Worm (Caenorhabditis elegans) whole organism, L1 larva: ENCODE measurements around the gene C15C8.5.

Experiments used
- C04F5.9 ChIP-seq: sonication (generic microtip); optimal IDR thresholded peaks from 2 replicates; lab custom pipeline; 2016; ENCODE audit warnings: missing genetic modification characterization, missing compliant biosample characterization
- aha-1 ChIP-seq: fragments of 150-350 bp; optimal IDR thresholded peaks from 2 replicates; lab custom pipeline; 2014; ENCODE audit warnings: missing biosample characterization, missing genetic modification characterization
- alr-1 ChIP-seq: fragments of 200-800 bp; sonication (Bioruptor generic); optimal IDR thresholded peaks from 2 replicates; lab custom pipeline; 2018; ENCODE audit warnings: borderline replicate concordance, mild to moderate bottlenecking, missing genetic modification characterization, missing compliant biosample characterization
- blmp-1 ChIP-seq: fragments of 150-350 bp; optimal IDR thresholded peaks from 2 replicates; lab custom pipeline; 2014; ENCODE audit warnings: missing biosample characterization, missing genetic modification characterization
- ceh-82 ChIP-seq, 3 experiments: fragments of 150-350 bp in 1 of 3; sonication (generic microtip) in 2 of 3; optimal IDR thresholded peaks; 2 replicates each; lab custom pipeline; 2014 to 2017; ENCODE audit warnings: missing biosample characterization in 3 of 3, missing genetic modification characterization in 3 of 3
- dpl-1 ChIP-seq, 3 experiments: fragments of 150-350 bp in 2 of 3; sonication (generic microtip) in 1 of 3; optimal IDR thresholded peaks; 2 replicates each; lab custom pipeline; 2014 to 2017; ENCODE audit warnings: missing biosample characterization in 3 of 3, missing genetic modification characterization in 3 of 3, missing genetic modification reagents in 3 of 3
- dsc-1 ChIP-seq: sonication (generic microtip); optimal IDR thresholded peaks from 2 replicates; lab custom pipeline; 2016; ENCODE audit warnings: mild to moderate bottlenecking, missing genetic modification characterization, missing compliant biosample characterization
- elt-2 ChIP-seq: sonication (generic microtip); optimal IDR thresholded peaks from 2 replicates; lab custom pipeline; 2016; ENCODE audit warnings: missing genetic modification characterization, mild to moderate bottlenecking, inconsistent platforms, missing compliant biosample characterization, missing genetic modification reagents
- elt-3 ChIP-seq, 6 experiments: fragments of 150-350 bp in 1 of 6; sonication (generic microtip); optimal IDR thresholded peaks; 2 replicates each; lab custom pipeline; 2017 to 2018; ENCODE audit warnings: missing biosample characterization in 6 of 6, missing genetic modification characterization in 6 of 6, inconsistent platforms in 1 of 6
- fkh-10 ChIP-seq: sonication (generic microtip); optimal IDR thresholded peaks from 2 replicates; lab custom pipeline; 2017; ENCODE audit warnings: missing biosample characterization, missing genetic modification reagents, missing genetic modification characterization
- fkh-8 ChIP-seq: sonication (generic microtip); optimal IDR thresholded peaks from 2 replicates; lab custom pipeline; 2016; ENCODE audit warnings: mild to moderate bottlenecking, missing genetic modification characterization, missing compliant biosample characterization
- hlh-17 ChIP-seq: fragments of 200-800 bp; sonication (Bioruptor generic); optimal IDR thresholded peaks from 2 replicates; lab custom pipeline; 2018; ENCODE audit warnings: missing genetic modification characterization, mild to moderate bottlenecking, missing compliant biosample characterization, moderate library complexity, borderline replicate concordance
- hlh-4 ChIP-seq: sonication (generic microtip); optimal IDR thresholded peaks from 2 replicates; lab custom pipeline; 2016; ENCODE audit warnings: mild to moderate bottlenecking, missing genetic modification characterization, missing compliant biosample characterization
- irx-1 ChIP-seq: sonication (generic microtip); optimal IDR thresholded peaks from 2 replicates; lab custom pipeline; 2016; ENCODE audit warnings: missing genetic modification characterization, missing compliant biosample characterization
- lin-35 ChIP-seq, 2 experiments: fragments of 150-350 bp; optimal IDR thresholded peaks; 2 replicates each; lab custom pipeline; 2014; ENCODE audit warnings: missing biosample characterization in 2 of 2, missing genetic modification characterization in 2 of 2, missing genetic modification reagents in 2 of 2
- mep-1 ChIP-seq: fragments of 150-350 bp; optimal IDR thresholded peaks from 2 replicates; lab custom pipeline; 2014; ENCODE audit warnings: missing biosample characterization, missing genetic modification characterization
- nhr-28 ChIP-seq: fragments of 150-350 bp; optimal IDR thresholded peaks from 2 replicates; lab custom pipeline; 2014; ENCODE audit warnings: missing biosample characterization, missing genetic modification characterization
- nhr-47 ChIP-seq: sonication (generic microtip); optimal IDR thresholded peaks from 2 replicates; lab custom pipeline; 2016; ENCODE audit warnings: mild to moderate bottlenecking, missing genetic modification characterization, moderate library complexity, missing compliant biosample characterization
- nhr-77 ChIP-seq: fragments of 150-350 bp; optimal IDR thresholded peaks from 2 replicates; lab custom pipeline; 2014; ENCODE audit warnings: missing biosample characterization, missing genetic modification characterization
- nhr-84 ChIP-seq: sonication (generic microtip); optimal IDR thresholded peaks from 2 replicates; lab custom pipeline; 2017; ENCODE audit warnings: missing biosample characterization, missing genetic modification characterization
- pax-3 ChIP-seq: fragments of 200-800 bp; sonication (Bioruptor generic); optimal IDR thresholded peaks from 2 replicates; lab custom pipeline; 2018; ENCODE audit warnings: mild to moderate bottlenecking, missing genetic modification characterization, moderate library complexity, missing compliant biosample characterization
- rnt-1 ChIP-seq: sonication (generic microtip); optimal IDR thresholded peaks from 2 replicates; lab custom pipeline; 2016; ENCODE audit warnings: mild to moderate bottlenecking, missing genetic modification characterization, moderate library complexity, missing compliant biosample characterization
- snpc-4 ChIP-seq: fragments of 150-350 bp; optimal IDR thresholded peaks from 2 replicates; lab custom pipeline; 2014; ENCODE audit warnings: missing biosample characterization, missing genetic modification characterization
- snu-23 ChIP-seq: sonication (generic microtip); optimal IDR thresholded peaks from 2 replicates; lab custom pipeline; 2016; ENCODE audit warnings: missing genetic modification characterization, missing compliant biosample characterization
- sup-37 ChIP-seq: fragments of 200-800 bp; sonication (Bioruptor generic); optimal IDR thresholded peaks from 2 replicates; lab custom pipeline; 2018; ENCODE audit warnings: mild to moderate bottlenecking, missing genetic modification characterization, missing compliant biosample characterization
- tlp-1 ChIP-seq: fragments of 150-350 bp; optimal IDR thresholded peaks from 2 replicates; lab custom pipeline; 2014; ENCODE audit warnings: missing biosample characterization, missing genetic modification characterization
- unc-130 ChIP-seq: fragments of 150-350 bp; optimal IDR thresholded peaks from 2 replicates; lab custom pipeline; 2017; ENCODE audit warnings: missing biosample characterization, missing genetic modification characterization, inconsistent platforms
- unc-30 ChIP-seq: sonication (generic microtip); optimal IDR thresholded peaks from 2 replicates; lab custom pipeline; 2017; ENCODE audit warnings: missing biosample characterization, missing genetic modification characterization
- unc-86 ChIP-seq: sonication (generic microtip); optimal IDR thresholded peaks from 2 replicates; lab custom pipeline; 2016; ENCODE audit warnings: missing genetic modification characterization, missing compliant biosample characterization
- ztf-11 ChIP-seq, 2 experiments: sonication (generic microtip); optimal IDR thresholded peaks; 2 replicates each; lab custom pipeline; 2016 to 2017; ENCODE audit warnings: missing genetic modification characterization in 2 of 2, missing biosample characterization in 1 of 2, missing compliant biosample characterization in 1 of 2
- ztf-4 ChIP-seq: fragments of 150-350 bp; optimal IDR thresholded peaks from 2 replicates; lab custom pipeline; 2014; ENCODE audit warnings: missing biosample characterization, missing genetic modification characterization

C15C8.5 gene

DNA sequence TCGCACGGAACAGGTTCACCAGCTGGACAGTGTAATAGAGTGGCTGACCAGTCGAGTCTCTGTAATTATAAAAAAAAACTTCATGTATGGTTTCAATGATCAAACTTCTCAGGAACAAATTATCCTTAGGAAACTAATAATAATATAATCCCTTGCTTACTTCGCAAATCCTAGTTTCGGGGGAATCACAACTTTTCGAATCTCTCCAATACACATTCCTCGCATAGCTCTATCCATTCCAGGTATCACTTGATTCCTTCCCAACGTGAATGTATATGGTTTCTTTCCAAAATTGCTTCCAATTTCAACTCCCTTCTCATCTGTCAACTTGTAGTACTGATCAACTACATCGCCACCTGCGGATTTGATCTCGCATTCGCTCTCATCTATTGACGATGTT lies 38.5 kb downstream of the C15C8.5 start:
- no peak for TF ChIP-seq elt-3 (tag; optimal IDR thresholded peaks at IDR 0.05; lab: Kevin White, UChicago)
- peak; percentile 59 for TF ChIP-seq dsc-1 (tag; lab: Kevin White, UChicago)
- TF ChIP-seq pax-3 (tag; lab: Kevin White, UChicago) = peak; percentile 68
- TF ChIP-seq lin-35 (GFP tag; optimal IDR thresholded peaks at IDR 0.05; lab: Kevin White, UChicago) = no peak
- TF ChIP-seq, all 84 proteins: peak for 2

DNA sequence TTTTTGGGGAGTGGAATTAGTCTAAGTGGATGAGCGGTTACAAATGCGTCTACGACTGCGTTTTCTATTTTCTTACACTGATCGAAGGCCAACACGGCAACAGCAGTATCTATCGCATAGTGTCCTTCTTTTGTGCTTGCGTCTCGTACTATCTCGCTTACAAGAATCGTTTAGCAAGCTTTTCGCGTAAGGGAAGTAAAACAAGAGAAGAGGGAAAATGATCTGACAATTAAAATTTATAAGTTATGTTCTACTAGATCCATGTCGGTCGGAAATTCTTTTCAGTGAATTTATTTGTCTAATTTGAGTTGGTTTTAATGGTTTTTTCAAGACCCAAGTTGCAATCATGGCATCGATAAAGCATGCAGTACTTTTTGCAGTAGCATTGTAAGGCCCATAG lies 39.2 kb downstream of the C15C8.5 start, which contains the start of gene fkb-4:
TSS of gene fkb-4 (minus strand) at position 101 of the 400 bp plus-strand sequence.
- TF ChIP-seq blmp-1 (tag; lab: Kevin White, UChicago) (peak; percentile 35), dpl-1 (GFP tag; optimal IDR thresholded peaks at IDR 0.05; lab: Kevin White, UChicago) (no peak)
- TF ChIP-seq, all 84 proteins: peak for 1

DNA sequence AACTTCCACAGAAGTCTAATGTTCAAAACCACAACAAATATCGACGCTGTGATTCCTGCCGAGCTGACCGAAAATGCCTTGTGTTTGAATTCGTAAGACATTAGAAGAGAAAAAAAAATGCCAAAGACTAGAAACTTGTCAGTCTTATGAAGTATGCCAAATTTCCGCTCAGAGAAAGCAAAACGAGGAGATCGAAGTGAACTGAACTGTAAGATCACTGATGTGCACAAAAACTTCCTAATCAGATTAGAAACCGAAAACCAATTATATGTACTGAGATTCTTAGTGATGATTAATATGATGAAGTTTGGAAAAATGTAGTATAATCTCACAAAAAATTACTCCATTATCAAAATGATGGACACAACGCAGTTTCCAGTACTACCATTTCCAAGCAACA lies 40.6 kb downstream of the C15C8.5 start, which contains the start of gene srbc-44:
TSS of gene srbc-44 (minus strand) at position 101 of the 400 bp plus-strand sequence.
- TF ChIP-seq ztf-11 (tag; optimal IDR thresholded peaks at IDR 0.05; lab: Kevin White, UChicago) (no peak), aha-1 (tag; lab: Kevin White, UChicago) (no peak), dsc-1 (tag; lab: Kevin White, UChicago) (no peak), lin-35 (GFP tag; optimal IDR thresholded peaks at IDR 0.05; lab: Kevin White, UChicago) (no peak), alr-1 (no peak), sup-37 (GFP tag; lab: Kevin White, UChicago) (no peak), unc-30 (tag; lab: Kevin White, UChicago) (no peak), elt-2 (no peak), ztf-4 (tag; lab: Kevin White, UChicago) (no peak), fkh-8 (tag; lab: Kevin White, UChicago) (no peak), ceh-82 (tag; optimal IDR thresholded peaks at IDR 0.05; lab: Kevin White, UChicago) (no peak), tlp-1 (tag; lab: Kevin White, UChicago) (no peak), nhr-84 (tag; lab: Kevin White, UChicago) (no peak), unc-130 (tag; lab: Kevin White, UChicago) (no peak), blmp-1 (tag; lab: Kevin White, UChicago) (no peak)
- TF ChIP-seq, all 84 proteins: peak for 0

DNA sequence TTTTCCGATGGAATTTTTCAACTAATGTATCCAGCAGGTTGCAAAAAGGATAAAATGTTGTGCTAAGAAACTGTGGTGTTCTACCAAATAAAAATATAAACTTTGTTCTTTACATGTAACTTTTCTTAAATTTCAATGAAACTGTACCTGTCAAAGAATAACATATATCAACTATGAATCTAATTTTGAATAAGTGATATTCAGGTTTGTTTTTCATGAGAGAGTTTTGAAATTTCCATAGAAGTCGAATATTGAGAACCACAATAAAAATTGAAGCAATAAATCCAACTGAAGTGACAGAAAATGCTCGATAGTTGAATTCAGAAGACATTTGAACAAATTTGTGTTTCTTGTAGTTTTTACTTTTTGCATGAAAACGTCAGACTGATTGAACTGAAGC lies 42.4 kb downstream of the C15C8.5 start, which contains the start of gene srbc-43:
TSS of gene srbc-43 (minus strand) at position 331 of the 400 bp plus-strand sequence.
- TF ChIP-seq nhr-47 (tag; lab: Kevin White, UChicago) (no peak), ztf-11 (tag; optimal IDR thresholded peaks at IDR 0.05; lab: Kevin White, UChicago) (no peak), nhr-28 (no peak), elt-2 (peak; percentile 7), snpc-4 (tag; lab: Kevin White, UChicago) (no peak), unc-86 (tag; lab: Kevin White, UChicago) (no peak), C04F5.9 (tag; lab: Kevin White, UChicago) (no peak), ceh-82 (tag; optimal IDR thresholded peaks at IDR 0.05; lab: Kevin White, UChicago) (no peak)
- TF ChIP-seq, all 84 proteins: peak for 1

DNA sequence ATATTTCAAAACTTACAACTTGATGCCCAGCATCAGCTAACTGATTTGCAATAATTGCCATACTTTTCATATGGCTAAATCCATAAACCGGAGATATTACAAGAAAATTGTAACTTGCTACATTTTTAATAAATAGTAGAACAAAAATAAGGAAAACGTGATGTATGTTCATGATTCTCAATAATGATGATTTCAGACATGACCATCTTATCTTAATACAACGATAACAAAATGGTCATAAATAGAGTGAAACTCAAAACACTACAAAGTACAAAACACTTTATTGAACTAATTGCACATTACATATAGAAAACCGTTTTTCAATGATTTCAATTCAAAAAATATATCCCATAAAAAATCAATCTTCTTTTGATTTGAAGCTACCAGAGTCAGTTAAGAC lies 44.9 kb downstream of the C15C8.5 start, which contains the start of gene ugt-5:
TSS of gene ugt-5 (minus strand) at position 214 of the 400 bp plus-strand sequence.
- no peak for TF ChIP-seq hlh-4 (tag; lab: Kevin White, UChicago)
- no peak for TF ChIP-seq mep-1
- peak; percentile 48 for TF ChIP-seq elt-2
- TF ChIP-seq nhr-77 (tag; lab: Kevin White, UChicago) = no peak
- no peak for TF ChIP-seq hlh-17 (GFP tag; lab: Kevin White, UChicago)
- no peak for TF ChIP-seq irx-1 (tag; lab: Kevin White, UChicago)
- no peak for TF ChIP-seq rnt-1 (tag; lab: Kevin White, UChicago)
- TF ChIP-seq lin-35 (GFP tag; optimal IDR thresholded peaks at IDR 0.05; lab: Kevin White, UChicago) = peak in 1 of 2 experiments; percentile 37
- TF ChIP-seq snu-23 = no peak
- no peak for TF ChIP-seq fkh-10 (GFP tag; lab: Kevin White, UChicago)
- TF ChIP-seq ztf-11 (tag; optimal IDR thresholded peaks at IDR 0.05; lab: Kevin White, UChicago) = no peak
- TF ChIP-seq, all 84 proteins: peak for 2
